Worm (Caenorhabditis elegans) whole organism, young adult: ENCODE results near the gene T01C3.11.
A peak's percentile ranks its signal among the peaks of the same experiment; 100 is the strongest.

ENCODE experiments used
- B0019.2 ChIP-seq: fragments of 200-800 bp; sonication (Bioruptor generic); conservative IDR thresholded peaks from 2 replicates; pipeline ENCODE4 v1.3.6; 2022; ENCODE audit warnings: missing genetic modification reagents, missing genetic modification characterization, missing compliant biosample characterization
- B0035.1 ChIP-seq: sonication (generic microtip); optimal IDR thresholded peaks from 2 replicates; lab custom pipeline; 2016; ENCODE audit warnings: missing genetic modification characterization, mild to moderate bottlenecking, missing compliant biosample characterization, missing genotype, missing genetic modification reagents
- F10E7.11 ChIP-seq: sonication (generic microtip); optimal IDR thresholded peaks from 2 replicates; lab custom pipeline; 2017; ENCODE audit warnings: mild to moderate bottlenecking, missing genetic modification characterization, moderate library complexity, missing compliant biosample characterization
- F37B4.10 ChIP-seq: fragments of 200-800 bp; sonication (Bioruptor generic); IDR thresholded peaks from 2 replicates; pipeline ENCODE4 v1.3.6; 2022; ENCODE audit warnings: missing genetic modification characterization, missing compliant biosample characterization
- F49E8.2 ChIP-seq: sonication (generic microtip); optimal IDR thresholded peaks from 3 replicates; lab custom pipeline; 2017; ENCODE audit warnings: missing genetic modification characterization, mild to moderate bottlenecking, missing compliant biosample characterization, antibody characterized with exemption, moderate library complexity; ENCODE audit not compliant: insufficient read depth
- F52B5.7 ChIP-seq: sonication (generic microtip); optimal IDR thresholded peaks from 2 replicates; lab custom pipeline; 2016; ENCODE audit warnings: mild to moderate bottlenecking, missing genetic modification characterization, missing compliant biosample characterization
- F57A8.1 ChIP-seq: fragments of 200-800 bp; sonication (Bioruptor generic); optimal IDR thresholded peaks from 2 replicates; lab custom pipeline; 2018; ENCODE audit warnings: mild to moderate bottlenecking, missing genetic modification characterization, moderate library complexity, missing compliant biosample characterization
- T26A5.8 ChIP-seq: sonication (generic microtip); optimal IDR thresholded peaks from 2 replicates; lab custom pipeline; 2016; ENCODE audit warnings: missing genetic modification characterization, missing compliant biosample characterization
- Y67H2A.10 ChIP-seq: fragments of 200-800 bp; sonication (Bioruptor generic); conservative IDR thresholded peaks from 2 replicates; pipeline ENCODE4 v1.3.6; 2022; ENCODE audit warnings: missing genetic modification reagents, missing genetic modification characterization, missing compliant biosample characterization
- Y79H2A.3 ChIP-seq: fragments of 200-800 bp; sonication (Bioruptor generic); conservative IDR thresholded peaks from 2 replicates; pipeline ENCODE4 v1.3.6; 2022; ENCODE audit warnings: missing genetic modification reagents, missing genetic modification characterization, missing compliant biosample characterization
- Y95B8A.8 ChIP-seq: fragments of 200-800 bp; sonication (Bioruptor generic); IDR thresholded peaks from 2 replicates; pipeline ENCODE4 v1.3.6; 2022; ENCODE audit warnings: missing genetic modification reagents, missing genetic modification characterization, missing compliant biosample characterization
- akir-1 ChIP-seq: fragments of 200-800 bp; sonication (Bioruptor generic); optimal IDR thresholded peaks from 2 replicates; lab custom pipeline; 2018; ENCODE audit warnings: mild to moderate bottlenecking, missing genetic modification characterization, moderate library complexity, missing compliant biosample characterization
- ama-1 ChIP-seq, 3 experiments: fragments of 150-350 bp in 1 of 3; sonication (generic microtip) in 2 of 3; optimal IDR thresholded peaks; 2 replicates each; lab custom pipeline; 2014 to 2018; ENCODE audit warnings: missing biosample characterization in 2 of 3, missing genetic modification characterization in 2 of 3, missing genetic modification reagents in 2 of 3
- aptf-2 ChIP-seq: fragments of 200-800 bp; sonication (Bioruptor generic); conservative IDR thresholded peaks from 2 replicates; pipeline ENCODE4 v1.3.6; 2022; ENCODE audit warnings: missing genetic modification reagents, missing genetic modification characterization, missing compliant biosample characterization
- atf-7 ChIP-seq: sonication (generic microtip); optimal IDR thresholded peaks from 2 replicates; lab custom pipeline; 2017; ENCODE audit warnings: mild to moderate bottlenecking, missing genetic modification characterization, missing compliant biosample characterization
- ccch-3 ChIP-seq: fragments of 200-800 bp; sonication (Bioruptor generic); optimal IDR thresholded peaks from 2 replicates; lab custom pipeline; 2018; ENCODE audit warnings: mild to moderate bottlenecking, missing genetic modification characterization, missing compliant biosample characterization
- ceh-100 ChIP-seq: fragments of 200-800 bp; sonication (Bioruptor generic); IDR thresholded peaks from 2 replicates; pipeline ENCODE4 v1.3.6; 2022; ENCODE audit warnings: missing genetic modification reagents, missing genetic modification characterization, missing compliant biosample characterization
- ceh-79 ChIP-seq: sonication (generic microtip); optimal IDR thresholded peaks from 2 replicates; lab custom pipeline; 2017; ENCODE audit warnings: mild to moderate bottlenecking, missing genetic modification characterization, missing compliant biosample characterization
- ceh-91 ChIP-seq: fragments of 200-800 bp; sonication (Bioruptor generic); IDR thresholded peaks from 2 replicates; pipeline ENCODE4 v1.3.6; 2022; ENCODE audit warnings: missing genetic modification reagents, missing genetic modification characterization, missing compliant biosample characterization
- dpl-1 ChIP-seq: fragments of 150-350 bp; optimal IDR thresholded peaks from 2 replicates; lab custom pipeline; 2014; ENCODE audit warnings: missing biosample characterization, missing genetic modification reagents, missing genetic modification characterization
- efl-1 ChIP-seq: fragments of 150-350 bp; optimal IDR thresholded peaks from 2 replicates; lab custom pipeline; 2014; ENCODE audit warnings: missing biosample characterization, missing genetic modification reagents, missing genetic modification characterization
- egl-18 ChIP-seq: fragments of 200-800 bp; sonication (Bioruptor generic); IDR thresholded peaks from 2 replicates; pipeline ENCODE4 v1.3.6; 2022; ENCODE audit warnings: missing genetic modification reagents, missing genetic modification characterization, missing compliant biosample characterization
- egrh-3 ChIP-seq: fragments of 200-800 bp; sonication (Bioruptor generic); IDR thresholded peaks from 2 replicates; pipeline ENCODE4 v1.3.6; 2022; ENCODE audit warnings: missing genetic modification reagents, missing genetic modification characterization, missing compliant biosample characterization
- ets-4 ChIP-seq: fragments of 200-800 bp; sonication (Bioruptor generic); optimal IDR thresholded peaks from 2 replicates; lab custom pipeline; 2018; ENCODE audit warnings: mild to moderate bottlenecking, missing genetic modification characterization, missing compliant biosample characterization
- hmg-20 ChIP-seq: fragments of 200-800 bp; sonication (Bioruptor generic); IDR thresholded peaks from 2 replicates; pipeline ENCODE4 v1.3.6; 2022; ENCODE audit warnings: missing genetic modification reagents, missing genetic modification characterization, missing compliant biosample characterization
- hsf-1 ChIP-seq: fragments of 200-800 bp; sonication (Bioruptor generic); IDR thresholded peaks from 2 replicates; pipeline ENCODE4 v1.3.6; 2022; ENCODE audit warnings: missing genetic modification reagents, missing genetic modification characterization, missing compliant biosample characterization
- let-526 ChIP-seq: fragments of 200-800 bp; sonication (Bioruptor generic); IDR thresholded peaks from 2 replicates; pipeline ENCODE4 v1.3.6; 2022; ENCODE audit warnings: missing genetic modification reagents, missing genetic modification characterization, missing compliant biosample characterization
- let-607 ChIP-seq, 2 experiments: fragments of 200-800 bp in 1 of 2; sonication (Bioruptor generic) in 1 of 2; sonication (generic microtip) in 1 of 2; optimal IDR thresholded peaks; 2 replicates each; lab custom pipeline; 2016 to 2018; ENCODE audit warnings: mild to moderate bottlenecking in 2 of 2, missing compliant biosample characterization in 2 of 2, missing genetic modification characterization in 2 of 2, moderate library complexity in 2 of 2, missing genotype in 1 of 2
- lin-40 ChIP-seq: sonication (generic microtip); optimal IDR thresholded peaks from 2 replicates; lab custom pipeline; 2016; ENCODE audit warnings: missing genetic modification characterization, mild to moderate bottlenecking, missing compliant biosample characterization, missing genotype, missing genetic modification reagents
- lin-54 ChIP-seq: fragments of 200-800 bp; sonication (Bioruptor generic); optimal IDR thresholded peaks from 2 replicates; lab custom pipeline; 2018; ENCODE audit warnings: mild to moderate bottlenecking, missing genetic modification characterization, missing compliant biosample characterization
- madf-10 ChIP-seq: sonication (generic microtip); optimal IDR thresholded peaks from 2 replicates; lab custom pipeline; 2016; ENCODE audit warnings: mild to moderate bottlenecking, missing genetic modification characterization, missing compliant biosample characterization
- madf-6 ChIP-seq: fragments of 200-800 bp; sonication (Bioruptor generic); IDR thresholded peaks from 2 replicates; pipeline ENCODE4 v1.3.6; 2022; ENCODE audit warnings: missing genetic modification reagents, missing genetic modification characterization, missing compliant biosample characterization
- mel-28 ChIP-seq: sonication (generic microtip); optimal IDR thresholded peaks from 2 replicates; lab custom pipeline; 2016; ENCODE audit warnings: borderline replicate concordance, mild to moderate bottlenecking, missing genetic modification characterization, missing compliant biosample characterization
- mes-4 ChIP-seq: sonication (generic microtip); optimal IDR thresholded peaks from 2 replicates; lab custom pipeline; 2016; ENCODE audit warnings: missing genotype, missing genetic modification characterization, missing compliant biosample characterization
- nfya-1 ChIP-seq: sonication (generic microtip); optimal IDR thresholded peaks from 2 replicates; lab custom pipeline; 2017; ENCODE audit warnings: antibody characterized with exemption, missing compliant biosample characterization, missing genetic modification characterization, borderline replicate concordance; ENCODE audit not compliant: insufficient read depth
- nfya-2 ChIP-seq: fragments of 200-800 bp; sonication (Bioruptor generic); IDR thresholded peaks from 2 replicates; pipeline ENCODE4 v1.3.6; 2022; ENCODE audit warnings: missing genetic modification reagents, missing genetic modification characterization, missing compliant biosample characterization
- nhr-179 ChIP-seq: sonication (generic microtip); optimal IDR thresholded peaks from 2 replicates; lab custom pipeline; 2016; ENCODE audit warnings: mild to moderate bottlenecking, missing genetic modification characterization, missing compliant biosample characterization
- pbrm-1 ChIP-seq: fragments of 200-800 bp; sonication (Bioruptor generic); IDR thresholded peaks from 2 replicates; pipeline ENCODE4 v1.3.6; 2022; ENCODE audit warnings: missing genetic modification reagents, missing genetic modification characterization, missing compliant biosample characterization
- rec-8 ChIP-seq, 2 experiments: sonication (generic microtip); optimal IDR thresholded peaks; 2 replicates each; lab custom pipeline; 2016; ENCODE audit warnings: mild to moderate bottlenecking in 2 of 2, missing genetic modification characterization in 2 of 2, missing genetic modification reagents in 2 of 2, missing genotype in 2 of 2, missing biosample characterization in 1 of 2, missing compliant biosample characterization in 1 of 2, moderate library complexity in 1 of 2
- repo-1 ChIP-seq: sonication (generic microtip); optimal IDR thresholded peaks from 2 replicates; lab custom pipeline; 2017; ENCODE audit warnings: mild to moderate bottlenecking, missing genetic modification characterization, missing compliant biosample characterization
- sdz-38 ChIP-seq: sonication (generic microtip); optimal IDR thresholded peaks from 2 replicates; lab custom pipeline; 2016; ENCODE audit warnings: missing genotype, missing genetic modification characterization, missing compliant biosample characterization
- sptf-2 ChIP-seq: fragments of 200-800 bp; sonication (Bioruptor generic); optimal IDR thresholded peaks from 2 replicates; lab custom pipeline; 2018; ENCODE audit warnings: mild to moderate bottlenecking, missing genetic modification characterization, missing compliant biosample characterization
- tbp1 ChIP-seq: fragments of 200-800 bp; sonication (Bioruptor generic); optimal IDR thresholded peaks from 2 replicates; lab custom pipeline; 2018; ENCODE audit warnings: mild to moderate bottlenecking, missing genetic modification characterization, missing compliant biosample characterization
- tbx-9 ChIP-seq: sonication (generic microtip); optimal IDR thresholded peaks from 2 replicates; lab custom pipeline; 2016; ENCODE audit warnings: borderline replicate concordance, missing genetic modification characterization, inconsistent platforms, missing compliant biosample characterization
- unc-62 ChIP-seq: fragments of 150-350 bp; optimal IDR thresholded peaks from 2 replicates; lab custom pipeline; 2014; ENCODE audit warnings: missing biosample characterization, missing genetic modification reagents, missing genetic modification characterization
- xnd-1 ChIP-seq: sonication (generic microtip); optimal IDR thresholded peaks from 2 replicates; lab custom pipeline; 2016; ENCODE audit warnings: missing genotype, missing genetic modification reagents, missing genetic modification characterization, missing compliant biosample characterization
- ztf-18 ChIP-seq: sonication (generic microtip); optimal IDR thresholded peaks from 2 replicates; lab custom pipeline; 2016; ENCODE audit warnings: missing genotype, mild to moderate bottlenecking, missing genetic modification characterization, missing compliant biosample characterization
- ztf-22 ChIP-seq: fragments of 200-800 bp; sonication (Bioruptor generic); optimal IDR thresholded peaks from 2 replicates; lab custom pipeline; 2018; ENCODE audit warnings: mild to moderate bottlenecking, missing genetic modification characterization, moderate library complexity, missing compliant biosample characterization
- ztf-28 ChIP-seq: fragments of 200-800 bp; sonication (Bioruptor generic); IDR thresholded peaks from 2 replicates; pipeline ENCODE4 v1.3.6; 2022; ENCODE audit warnings: missing genetic modification reagents, missing genetic modification characterization, missing compliant biosample characterization

T01C3.11 gene

DNA sequence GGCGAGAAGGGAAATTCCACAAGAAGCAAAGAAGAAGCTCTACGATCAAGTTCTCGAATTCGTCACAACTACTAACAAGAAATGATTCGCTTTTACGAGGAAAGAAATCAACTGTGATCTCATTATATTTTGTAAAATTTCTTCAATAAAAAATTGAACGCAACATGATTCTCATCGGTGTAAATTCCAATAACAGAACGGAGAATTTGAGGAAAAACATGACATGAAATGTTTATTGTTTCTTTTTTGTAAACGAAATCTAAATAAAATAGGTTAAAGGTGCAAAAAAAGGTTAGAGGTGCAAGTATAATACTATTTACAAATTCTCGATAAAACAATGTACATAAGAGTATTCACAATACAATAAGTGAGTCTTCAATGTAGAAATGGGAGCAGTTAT is 7.8 kb upstream of the T01C3.11 start (continued):
- TF ChIP-seq ccch-3 (GFP tag; lab: Kevin White, UChicago) (no peak), dpl-1 (GFP tag; lab: Kevin White, UChicago) (no peak), nfya-1 (tag; lab: Kevin White, UChicago) (no peak), F52B5.7 (tag; lab: Kevin White, UChicago) (no peak), pbrm-1 (GFP tag; lab: Robert Waterston, UW) (0 out of 2 replicates have a peak, but pooled peaks have one; percentile 13), F57A8.1 (no peak), efl-1 (GFP tag; lab: Kevin White, UChicago) (peak; percentile 6), hmg-20 (GFP tag; lab: Robert Waterston, UW) (no peak), ceh-79 (tag; lab: Kevin White, UChicago) (no peak), ets-4 (no peak), nfya-2 (GFP tag; lab: Robert Waterston, UW) (no peak), sdz-38 (tag; lab: Kevin White, UChicago) (no peak), sptf-2 (no peak), mel-28 (no peak), atf-7 (no peak), egl-18 (GFP tag; lab: Robert Waterston, UW) (no peak), Y67H2A.10 (no peak), tbp1 (GFP tag; lab: Kevin White, UChicago) (peak; percentile 42), let-526 (GFP tag; lab: Robert Waterston, UW) (no peak), tbx-9 (tag; lab: Kevin White, UChicago) (no peak), nhr-179 (tag; lab: Kevin White, UChicago) (no peak), ceh-91 (GFP tag; lab: Robert Waterston, UW) (no peak), ztf-18 (tag; lab: Kevin White, UChicago) (no peak), ama-1 (optimal IDR thresholded peaks at IDR 0.05; lab: Kevin White, UChicago) (no peak), ama-1 (GFP tag; optimal IDR thresholded peaks at IDR 0.05; lab: Kevin White, UChicago) (peak in 1 of 2 experiments; percentile 49), ztf-28 (GFP tag; lab: Robert Waterston, UW) (no peak), F10E7.11 (tag; lab: Kevin White, UChicago) (no peak), F37B4.10 (GFP tag; lab: Robert Waterston, UW) (no peak), ztf-22 (GFP tag; lab: Kevin White, UChicago) (no peak), xnd-1 (tag; lab: Kevin White, UChicago) (peak; percentile 21), aptf-2 (GFP tag; lab: Robert Waterston, UW) (no peak), F49E8.2 (tag; lab: Kevin White, UChicago) (peak; percentile 77), Y79H2A.3 (GFP tag; lab: Robert Waterston, UW) (peak; percentile 39; the same call in 1 of the 2 replicates), madf-6 (GFP tag; lab: Robert Waterston, UW) (peak; percentile 76), hsf-1 (GFP tag; lab: Robert Waterston, UW) (peak; percentile 79), B0019.2 (GFP tag; lab: Robert Waterston, UW) (no peak), akir-1 (GFP tag; lab: Kevin White, UChicago) (no peak), egrh-3 (GFP tag; lab: Robert Waterston, UW) (no peak), unc-62 (GFP tag; lab: Kevin White, UChicago) (no peak), rec-8 (tag; optimal IDR thresholded peaks at IDR 0.05; lab: Kevin White, UChicago) (no peak), madf-10 (tag; lab: Kevin White, UChicago) (no peak), T26A5.8 (no peak), B0035.1 (no peak), mes-4 (tag; lab: Kevin White, UChicago) (no peak), repo-1 (tag; lab: Kevin White, UChicago) (peak; percentile 11), ceh-100 (peak; percentile 56; the same call in 1 of the 2 replicates), lin-54 (GFP tag; lab: Kevin White, UChicago) (peak; percentile 51), lin-40 (tag; lab: Kevin White, UChicago) (no peak), Y95B8A.8 (peak; percentile 91), let-607 (tag; optimal IDR thresholded peaks at IDR 0.05; lab: Kevin White, UChicago) (no peak)
